Worm (Caenorhabditis elegans): Measurements from ENCODE around the gene Y49F6B.6.
"Not testable (repeated sequence)": the region's sequence is repeated elsewhere in the genome, so short reads cannot be mapped to it uniquely, and the experiment has no call there.

Y49F6B.6 gene

DNA sequence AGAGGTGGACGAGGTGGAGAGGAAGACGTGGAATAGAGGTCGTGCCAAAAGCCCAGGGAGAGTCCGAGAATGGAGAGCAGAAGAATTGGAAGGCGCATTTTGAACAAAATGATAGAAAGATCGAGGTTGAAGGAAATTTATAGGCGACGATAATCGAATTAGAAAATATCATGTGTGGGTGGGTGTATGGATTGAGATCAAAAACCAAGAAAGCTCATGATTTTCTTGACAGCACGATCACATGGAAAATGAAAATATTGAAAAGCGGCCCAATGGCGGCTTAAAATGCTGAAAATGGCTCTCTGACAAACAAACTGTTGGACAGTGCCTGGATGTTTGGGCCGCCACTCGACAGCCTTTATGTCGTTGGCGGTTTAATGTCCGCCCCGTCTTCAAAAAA is 9.8 kb upstream of the Y49F6B.6 start, which contains the start of gene C16C8.9:
TSS of gene C16C8.9 (minus strand) at position 101 of the 400 bp plus-strand sequence.
- TF ChIP-seq pha-4 (tag; optimal IDR thresholded peaks at IDR 0.05) = no peak
- TF ChIP-seq unc-42 (tag; optimal IDR thresholded peaks at IDR 0.05) = no peak
- no peak for TF ChIP-seq ceh-19 (GFP tag; optimal IDR thresholded peaks at IDR 0.05)
- no peak for TF ChIP-seq hlh-30 (tag; optimal IDR thresholded peaks at IDR 0.05; ENCODE audit: insufficient read depth)
- no peak for TF ChIP-seq nhr-232 (tag; optimal IDR thresholded peaks at IDR 0.05)
- no peak for TF ChIP-seq unc-3 (GFP tag; conservative IDR thresholded peaks at IDR 0.05)
- no peak for TF ChIP-seq unc-3 (tag; optimal IDR thresholded peaks at IDR 0.05)
- TF ChIP-seq ceh-2 (tag; optimal IDR thresholded peaks at IDR 0.05) = no peak
- no peak for TF ChIP-seq gmeb-2 (tag; optimal IDR thresholded peaks at IDR 0.05)
- TF ChIP-seq dmd-4 (tag; optimal IDR thresholded peaks at IDR 0.05; ENCODE audit: borderline replicate concordance) = no peak
- no peak for TF ChIP-seq unc-55 (GFP tag; optimal IDR thresholded peaks at IDR 0.05)
- no peak for TF ChIP-seq tbx-2 (tag; optimal IDR thresholded peaks at IDR 0.05)
- TF ChIP-seq ceh-22 (tag; optimal IDR thresholded peaks at IDR 0.05) = no peak
- no peak for TF ChIP-seq hlh-13 (GFP tag; optimal IDR thresholded peaks at IDR 0.05)

DNA sequence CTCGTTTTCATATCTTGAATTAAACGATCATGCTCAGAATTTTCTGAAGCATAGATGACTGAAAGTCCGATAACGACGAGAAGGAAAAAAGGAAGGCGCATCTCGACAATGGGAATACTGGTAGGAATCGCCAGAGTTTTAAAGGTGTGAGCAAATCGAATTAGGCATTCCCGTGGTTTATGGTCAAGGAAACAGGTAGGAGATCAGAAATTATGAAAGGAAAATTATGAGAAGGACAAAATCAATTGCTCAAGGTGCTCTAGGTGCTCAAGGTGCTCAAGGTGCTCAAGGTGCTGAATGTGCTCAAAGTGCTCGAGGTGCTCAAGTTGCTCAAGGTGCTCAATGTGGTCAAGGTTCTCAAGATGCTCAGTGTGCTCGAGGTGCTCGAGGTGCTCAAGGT is 8.3 kb upstream of the Y49F6B.6 start, which contains the start of gene C16C8.10:
TSS of gene C16C8.10 (minus strand) at position 101 of the 400 bp plus-strand sequence.
- TF ChIP-seq ttx-3, tbx-2, ceh-2 (tag; optimal IDR thresholded peaks at IDR 0.05): not testable (repeated sequence)

ce11 chrII:3470549-3470948 is 2.4 kb upstream of the Y49F6B.6 start, which contains the start of gene Y49F6B.20:
TSS of gene Y49F6B.20 (minus strand) at chrII:3470649.
- TF ChIP-seq ets-4 (tag; optimal IDR thresholded peaks at IDR 0.05) = no peak
- TF ChIP-seq ceh-18 (tag; optimal IDR thresholded peaks at IDR 0.05) = no peak
- TF ChIP-seq pqm-1 (tag; optimal IDR thresholded peaks at IDR 0.05) = no peak
- no peak for TF ChIP-seq K09A11.1 (tag; optimal IDR thresholded peaks at IDR 0.05; ENCODE audit: insufficient read depth)
- no peak for TF ChIP-seq fkh-10 (GFP tag; optimal IDR thresholded peaks at IDR 0.05)
- no peak for TF ChIP-seq hlh-13 (GFP tag; optimal IDR thresholded peaks at IDR 0.05)
- TF ChIP-seq pag-3 (tag; optimal IDR thresholded peaks at IDR 0.05; ENCODE audit: borderline replicate concordance) = no peak
- no peak for TF ChIP-seq mec-3 (tag; optimal IDR thresholded peaks at IDR 0.05; ENCODE audit: borderline replicate concordance)
- TF ChIP-seq ceh-48 (tag; optimal IDR thresholded peaks at IDR 0.05) = no peak
- no peak for TF ChIP-seq zip-5 (tag; optimal IDR thresholded peaks at IDR 0.05)
- no peak for TF ChIP-seq rnt-1 (tag; optimal IDR thresholded peaks at IDR 0.05)
- no peak for TF ChIP-seq nhr-11 (tag; optimal IDR thresholded peaks at IDR 0.05)

DNA sequence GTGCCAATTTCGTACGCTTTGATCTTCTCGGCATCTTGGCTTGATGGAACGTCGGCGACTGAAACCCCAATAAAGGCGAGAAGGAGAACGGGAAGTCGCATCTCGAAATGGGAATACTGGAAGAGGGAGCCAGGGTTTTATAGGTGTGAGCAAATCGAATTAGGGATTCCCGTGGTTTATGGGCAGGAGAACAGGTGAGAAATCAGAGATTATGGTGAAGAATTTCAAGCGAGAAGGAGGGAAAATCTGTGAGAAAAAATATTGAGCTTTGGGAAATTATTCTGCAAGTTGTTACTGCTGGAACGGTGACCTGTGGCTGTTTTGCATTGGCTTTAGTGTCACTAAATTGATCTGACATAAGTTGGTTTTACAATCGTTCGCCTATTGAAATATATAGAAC is 1.3 kb upstream of the Y49F6B.6 start, which contains the start of gene Y49F6B.13:
TSS of gene Y49F6B.13 (minus strand) at position 101 of the 400 bp plus-strand sequence.
- TF ChIP-seq ceh-22 (tag; optimal IDR thresholded peaks at IDR 0.05) (no peak), odd-2 (tag; optimal IDR thresholded peaks at IDR 0.05) (no peak), unc-42 (tag; optimal IDR thresholded peaks at IDR 0.05) (no peak), rnt-1 (tag; optimal IDR thresholded peaks at IDR 0.05) (no peak), pat-9 (tag; optimal IDR thresholded peaks at IDR 0.05) (no peak), C38D4.7 (GFP tag; optimal IDR thresholded peaks at IDR 0.05) (no peak), elt-2 (tag; optimal IDR thresholded peaks at IDR 0.05) (no peak), hlh-30 (tag; optimal IDR thresholded peaks at IDR 0.05; ENCODE audit: insufficient read depth) (no peak), K09A11.1 (tag; optimal IDR thresholded peaks at IDR 0.05; ENCODE audit: insufficient read depth) (no peak), eyg-1 (tag; optimal IDR thresholded peaks at IDR 0.05) (no peak)

DNA sequence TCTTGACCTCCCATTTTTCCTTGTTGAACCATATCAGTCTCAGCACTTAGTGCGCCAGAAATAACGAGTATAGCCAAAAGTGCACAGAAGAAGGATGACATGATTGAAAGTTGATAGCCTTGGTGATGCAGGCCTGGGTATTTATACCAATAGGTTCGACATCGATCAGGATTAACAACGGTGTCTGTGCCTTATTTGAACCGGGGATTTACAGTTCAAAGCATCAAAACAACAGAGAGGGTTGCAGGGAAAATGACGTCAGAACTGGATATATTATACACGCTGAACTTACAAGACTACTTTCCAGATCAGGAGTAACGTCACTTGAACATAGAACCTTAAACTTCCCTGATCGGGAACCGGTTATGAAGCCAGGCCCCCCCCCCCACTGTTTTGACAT is 601 bp upstream of the Y49F6B.6 start, which contains the start of gene Y49F6B.12:
TSS of gene Y49F6B.12 (minus strand) at position 101 of the 400 bp plus-strand sequence.
- TF ChIP-seq pag-3 (tag; optimal IDR thresholded peaks at IDR 0.05; ENCODE audit: borderline replicate concordance) = no peak
- no peak for TF ChIP-seq lim-6 (tag; optimal IDR thresholded peaks at IDR 0.05)
- TF ChIP-seq F13H6.1 (tag; optimal IDR thresholded peaks at IDR 0.05) = no peak
- TF ChIP-seq dve-1 (tag; optimal IDR thresholded peaks at IDR 0.05) = no peak
- TF ChIP-seq ceh-34 (tag; optimal IDR thresholded peaks at IDR 0.05) = no peak
- no peak for TF ChIP-seq pat-9 (tag; optimal IDR thresholded peaks at IDR 0.05)
- TF ChIP-seq zip-5 (tag; optimal IDR thresholded peaks at IDR 0.05) = no peak
- TF ChIP-seq nhr-11 (tag; optimal IDR thresholded peaks at IDR 0.05) = no peak
